Worm (Caenorhabditis elegans) whole organism, L4 larva: ENCODE data around the gene C27B7.9.

Source experiments
- F44E2.7 ChIP-seq: fragments of 200-800 bp; sonication (Bioruptor generic); IDR thresholded peaks from 2 replicates; pipeline ENCODE4 v2.1.2; 2022; ENCODE audit warnings: missing genetic modification characterization, missing compliant biosample characterization
- T20F7.1 ChIP-seq: fragments of 200-800 bp; sonication (Bioruptor generic); optimal IDR thresholded peaks from 2 replicates; lab custom pipeline; 2018; ENCODE audit warnings: mild to moderate bottlenecking, missing genetic modification characterization, missing compliant biosample characterization
- Y48G9A.11 ChIP-seq: fragments of 200-800 bp; sonication (Bioruptor generic); IDR thresholded peaks from 2 replicates; pipeline ENCODE4 v1.3.6; 2022; ENCODE audit warnings: missing genetic modification reagents, missing genetic modification characterization, missing compliant biosample characterization
- ZK546.5 ChIP-seq, 2 experiments: sonication (generic microtip); optimal IDR thresholded peaks; 2 replicates each; lab custom pipeline; 2017; ENCODE audit warnings: missing biosample characterization in 2 of 2, missing genetic modification characterization in 2 of 2
- aly-2 ChIP-seq: sonication (generic microtip); optimal IDR thresholded peaks from 2 replicates; lab custom pipeline; 2018; ENCODE audit warnings: missing biosample characterization, missing genetic modification characterization
- arid-1 ChIP-seq: fragments of 200-800 bp; sonication (Bioruptor generic); conservative IDR thresholded peaks from 2 replicates; pipeline ENCODE4 v1.3.6; 2022; ENCODE audit warnings: missing genetic modification reagents, missing genetic modification characterization, missing compliant biosample characterization
- ceh-32 ChIP-seq: sonication (generic microtip); optimal IDR thresholded peaks from 2 replicates; lab custom pipeline; 2016; ENCODE audit warnings: mild to moderate bottlenecking, missing genetic modification characterization, missing compliant biosample characterization; ENCODE audit not compliant: poor library complexity
- ceh-62 ChIP-seq: sonication (generic microtip); optimal IDR thresholded peaks from 2 replicates; lab custom pipeline; 2017; ENCODE audit warnings: missing biosample characterization, missing genetic modification characterization
- ctbp-1 ChIP-seq: fragments of 200-800 bp; sonication (Bioruptor generic); IDR thresholded peaks from 2 replicates; pipeline ENCODE4 v1.3.6; 2022; ENCODE audit warnings: missing genetic modification reagents, missing genetic modification characterization, missing compliant biosample characterization
- daf-12 ChIP-seq: fragments of 150-350 bp; optimal IDR thresholded peaks from 2 replicates; lab custom pipeline; 2014; ENCODE audit warnings: missing biosample characterization, missing genetic modification reagents, missing genetic modification characterization
- daf-16 ChIP-seq, 3 experiments: sonication (generic microtip); optimal IDR thresholded peaks; 2 replicates each; lab custom pipeline; 2016 to 2017; ENCODE audit warnings: missing genetic modification characterization in 3 of 3, missing genetic modification reagents in 3 of 3, mild to moderate bottlenecking in 2 of 3, missing compliant biosample characterization in 2 of 3, missing biosample characterization in 1 of 3, moderate library complexity in 1 of 3
- dmd-6 ChIP-seq: fragments of 200-800 bp; sonication (Bioruptor generic); IDR thresholded peaks from 2 replicates; pipeline ENCODE4 v1.3.6; 2022; ENCODE audit warnings: missing genetic modification reagents, missing genetic modification characterization, missing compliant biosample characterization
- dmd-9 ChIP-seq: fragments of 200-800 bp; sonication (Bioruptor generic); IDR thresholded peaks from 2 replicates; pipeline ENCODE4 v1.3.6; 2022; ENCODE audit warnings: missing genetic modification reagents, missing genetic modification characterization, missing compliant biosample characterization
- dpl-1 ChIP-seq: fragments of 150-350 bp; optimal IDR thresholded peaks from 2 replicates; lab custom pipeline; 2014; ENCODE audit warnings: missing biosample characterization, missing genetic modification reagents, missing genetic modification characterization
- duxl-1 ChIP-seq: sonication (generic microtip); optimal IDR thresholded peaks from 2 replicates; lab custom pipeline; 2016; ENCODE audit warnings: mild to moderate bottlenecking, missing genetic modification characterization, moderate library complexity, missing compliant biosample characterization; ENCODE audit not compliant: poor library complexity
- dve-1 ChIP-seq: sonication (generic microtip); optimal IDR thresholded peaks from 2 replicates; lab custom pipeline; 2017; ENCODE audit warnings: antibody characterized with exemption, mild to moderate bottlenecking, missing genetic modification characterization, missing compliant biosample characterization; ENCODE audit not compliant: insufficient read depth
- egl-43 ChIP-seq: fragments of 200-800 bp; sonication (Bioruptor generic); IDR thresholded peaks from 2 replicates; pipeline ENCODE4 v1.3.6; 2022; ENCODE audit warnings: missing genetic modification reagents, missing genetic modification characterization, missing compliant biosample characterization
- fos-1 ChIP-seq: fragments of 150-350 bp; optimal IDR thresholded peaks from 2 replicates; lab custom pipeline; 2014; ENCODE audit warnings: missing biosample characterization, missing genetic modification characterization
- gei-8 ChIP-seq: fragments of 200-800 bp; sonication (Bioruptor generic); optimal IDR thresholded peaks from 2 replicates; lab custom pipeline; 2018; ENCODE audit warnings: mild to moderate bottlenecking, missing genetic modification characterization, missing compliant biosample characterization
- hlh-30 ChIP-seq: sonication (generic microtip); optimal IDR thresholded peaks from 2 replicates; lab custom pipeline; 2017; ENCODE audit warnings: antibody characterized with exemption, mild to moderate bottlenecking, missing genetic modification characterization, missing compliant biosample characterization; ENCODE audit not compliant: insufficient read depth
- hmg-1.1 ChIP-seq: fragments of 200-800 bp; sonication (Bioruptor generic); IDR thresholded peaks from 2 replicates; pipeline ENCODE4 v1.3.6; 2022; ENCODE audit warnings: missing genetic modification reagents, missing genetic modification characterization, missing compliant biosample characterization
- lin-13 ChIP-seq: fragments of 150-350 bp; optimal IDR thresholded peaks from 2 replicates; lab custom pipeline; 2014; ENCODE audit warnings: missing biosample characterization, missing genetic modification reagents, missing genetic modification characterization
- lsy-2 ChIP-seq, 2 experiments: fragments of 150-350 bp in 1 of 2; sonication (generic microtip) in 1 of 2; optimal IDR thresholded peaks; 2 replicates each; lab custom pipeline; 2014 to 2017; ENCODE audit warnings: missing biosample characterization in 2 of 2, missing genetic modification characterization in 2 of 2
- mdl-1 ChIP-seq, 2 experiments: fragments of 150-350 bp in 1 of 2; sonication (generic microtip) in 1 of 2; optimal IDR thresholded peaks; 2 replicates each; lab custom pipeline; 2014 to 2017; ENCODE audit warnings: missing biosample characterization in 2 of 2, missing genetic modification characterization in 2 of 2
- mep-1 ChIP-seq: fragments of 150-350 bp; sonication (generic microtip); optimal IDR thresholded peaks from 3 replicates; lab custom pipeline; 2014; ENCODE audit warnings: missing biosample characterization, missing genetic modification characterization
- mes-2 ChIP-seq: sonication (generic microtip); optimal IDR thresholded peaks from 2 replicates; lab custom pipeline; 2016; ENCODE audit warnings: missing genotype, mild to moderate bottlenecking, missing genetic modification characterization, missing compliant biosample characterization; ENCODE audit not compliant: poor library complexity, severe bottlenecking
- mxl-3 ChIP-seq: fragments of 200-800 bp; sonication (Bioruptor generic); optimal IDR thresholded peaks from 2 replicates; lab custom pipeline; 2018; ENCODE audit warnings: mild to moderate bottlenecking, missing genetic modification characterization, missing compliant biosample characterization
- nhr-10 ChIP-seq: fragments of 150-350 bp; optimal IDR thresholded peaks from 2 replicates; lab custom pipeline; 2014; ENCODE audit warnings: missing biosample characterization, missing genetic modification characterization
- nhr-111 ChIP-seq: fragments of 200-800 bp; sonication (Bioruptor generic); optimal IDR thresholded peaks from 2 replicates; lab custom pipeline; 2018; ENCODE audit warnings: mild to moderate bottlenecking, missing genetic modification characterization, missing compliant biosample characterization
- nhr-25 ChIP-seq: sonication (generic microtip); optimal IDR thresholded peaks from 2 replicates; lab custom pipeline; 2017; ENCODE audit warnings: missing genetic modification characterization, mild to moderate bottlenecking, missing compliant biosample characterization, antibody characterized with exemption, moderate library complexity, borderline replicate concordance; ENCODE audit not compliant: insufficient read depth
- nhr-28 ChIP-seq: fragments of 150-350 bp; optimal IDR thresholded peaks from 2 replicates; lab custom pipeline; 2014; ENCODE audit warnings: missing biosample characterization, missing genetic modification characterization
- nhr-48 ChIP-seq: sonication (generic microtip); optimal IDR thresholded peaks from 2 replicates; lab custom pipeline; 2016; ENCODE audit warnings: mild to moderate bottlenecking, missing genetic modification characterization, missing compliant biosample characterization
- php-3 ChIP-seq: fragments of 200-800 bp; sonication (Bioruptor generic); IDR thresholded peaks from 2 replicates; pipeline ENCODE4 v1.3.6; 2022; ENCODE audit warnings: missing genetic modification reagents, missing genetic modification characterization, missing compliant biosample characterization
- pqm-1 ChIP-seq: sonication (generic microtip); optimal IDR thresholded peaks from 2 replicates; lab custom pipeline; 2017; ENCODE audit warnings: missing biosample characterization, missing genetic modification characterization
- spr-1 ChIP-seq: sonication (generic microtip); optimal IDR thresholded peaks from 2 replicates; lab custom pipeline; 2016; ENCODE audit warnings: mild to moderate bottlenecking, missing genetic modification characterization, missing compliant biosample characterization
- tag-97 ChIP-seq: fragments of 200-800 bp; sonication (Bioruptor generic); IDR thresholded peaks from 2 replicates; pipeline ENCODE4 v1.3.6; 2022; ENCODE audit warnings: missing genetic modification characterization, missing compliant biosample characterization
- tra-1 ChIP-seq: fragments of 200-800 bp; sonication (Bioruptor generic); IDR thresholded peaks from 2 replicates; pipeline ENCODE4 v1.3.6; 2022; ENCODE audit warnings: missing genetic modification reagents, missing genetic modification characterization, missing compliant biosample characterization
- unc-62 ChIP-seq, 3 experiments: fragments of 150-350 bp in 1 of 3; sonication (generic microtip); optimal IDR thresholded peaks in 2 of 3; peaks in 1 of 3; 1 replicate in 1 of 3; 2 replicates in 2 of 3; lab custom pipeline; 2014 to 2017; ENCODE audit warnings: missing biosample characterization in 3 of 3, missing genetic modification characterization in 3 of 3, missing genetic modification reagents in 3 of 3, missing genotype in 1 of 3
- vab-7 ChIP-seq: fragments of 200-800 bp; sonication (Bioruptor generic); IDR thresholded peaks from 2 replicates; pipeline ENCODE4 v1.3.6; 2022; ENCODE audit warnings: missing genetic modification reagents, missing genetic modification characterization, missing compliant biosample characterization
- zag-1 ChIP-seq: fragments of 150-350 bp; optimal IDR thresholded peaks from 2 replicates; lab custom pipeline; 2014; ENCODE audit warnings: missing biosample characterization, missing genetic modification characterization

Gene C27B7.9

ce11 chrIV:8873847-8874246 lies 42.1 kb downstream of the C27B7.9 start, which contains the start of gene hdl-2:
Gene hdl-2 (plus strand): TSS chrIV:8874147.
- TF ChIP-seq daf-16 (GFP tag; optimal IDR thresholded peaks at IDR 0.05; lab: Kevin White, UChicago) = no peak
- no peak for TF ChIP-seq daf-16 (tag; optimal IDR thresholded peaks at IDR 0.05; lab: Kevin White, UChicago)
- TF ChIP-seq hmg-1.1 (GFP tag; lab: Robert Waterston, UW) = no peak
- TF ChIP-seq duxl-1 (tag; lab: Kevin White, UChicago) = no peak
- TF ChIP-seq ZK546.5 (tag; optimal IDR thresholded peaks at IDR 0.05; lab: Kevin White, UChicago) = no peak
- TF ChIP-seq lsy-2 (tag; optimal IDR thresholded peaks at IDR 0.05; lab: Kevin White, UChicago) = no peak
- no peak for TF ChIP-seq nhr-28 (tag; lab: Kevin White, UChicago)
- no peak for TF ChIP-seq hlh-30 (tag; lab: Kevin White, UChicago)
- TF ChIP-seq unc-62 (GFP tag; optimal IDR thresholded peaks at IDR 0.05 in 1 of 2; lab: Kevin White, UChicago) = peak in 1 of 2 experiments; percentile 23
- TF ChIP-seq unc-62 (tag; optimal IDR thresholded peaks at IDR 0.05; lab: Kevin White, UChicago) = no peak

ce11 chrIV:8872958-8873357 lies 43.0 kb downstream of the C27B7.9 start, which contains the start of gene C09G9.3:
Gene C09G9.3 (minus strand): TSS chrIV:8873058.
- TF ChIP-seq nhr-48 (no peak), T20F7.1 (GFP tag; lab: Kevin White, UChicago) (no peak), php-3 (no peak), dmd-6 (GFP tag; lab: Robert Waterston, UW) (no peak), egl-43 (no peak), mdl-1 (tag; optimal IDR thresholded peaks at IDR 0.05; lab: Kevin White, UChicago) (no peak), ZK546.5 (tag; optimal IDR thresholded peaks at IDR 0.05; lab: Kevin White, UChicago) (no peak), dve-1 (tag; lab: Kevin White, UChicago) (no peak), F44E2.7 (GFP tag; lab: Robert Waterston, UW) (no peak), ceh-32 (tag; lab: Kevin White, UChicago) (no peak)

DNA sequence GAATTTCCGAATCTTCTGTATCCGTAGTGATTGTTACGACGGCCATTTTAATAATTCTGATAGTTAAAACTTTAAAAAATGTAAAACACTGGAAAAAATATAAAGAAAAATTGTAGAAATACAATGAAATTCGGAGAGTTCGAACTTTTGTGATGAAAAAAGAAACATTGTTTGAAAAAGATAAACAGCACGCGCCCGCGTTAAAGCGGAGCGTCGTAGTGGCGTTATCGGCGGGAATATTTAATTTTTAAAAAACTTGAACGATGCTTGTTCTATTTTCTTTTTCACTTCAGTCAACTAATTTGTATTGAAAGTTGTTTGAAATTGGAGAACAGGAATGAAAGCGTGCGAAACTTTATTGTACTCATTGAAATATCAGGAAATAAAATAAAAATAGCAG lies 46.3 kb downstream of the C27B7.9 start, which contains the start of gene npp-23:
npp-23 (minus strand) TSS at position 56 of the 400 bp plus-strand sequence.
- TF ChIP-seq vab-7 = no peak
- TF ChIP-seq fos-1 (tag; lab: Kevin White, UChicago) = no peak
- no peak for TF ChIP-seq daf-12 (tag; lab: Kevin White, UChicago)
- TF ChIP-seq hlh-30 (tag; lab: Kevin White, UChicago) = peak; percentile 46
- TF ChIP-seq mdl-1 (tag; optimal IDR thresholded peaks at IDR 0.05; lab: Kevin White, UChicago) = peak in 1 of 2 experiments; percentile 4
- no peak for TF ChIP-seq ceh-32 (tag; lab: Kevin White, UChicago)
- no peak for TF ChIP-seq nhr-25
- TF ChIP-seq nhr-111 (GFP tag; lab: Kevin White, UChicago) = no peak
- TF ChIP-seq dmd-9 = no peak
- TF ChIP-seq Y48G9A.11 (GFP tag; lab: Robert Waterston, UW) = peak; percentile 89
- no peak for TF ChIP-seq aly-2 (tag; lab: Kevin White, UChicago)
- no peak for TF ChIP-seq mep-1 (tag; lab: Kevin White, UChicago)
- TF ChIP-seq zag-1 (tag; lab: Kevin White, UChicago) = no peak
- no peak for TF ChIP-seq ctbp-1 (GFP tag; lab: Robert Waterston, UW)
- TF ChIP-seq nhr-10 (tag; lab: Kevin White, UChicago) = no peak
- TF ChIP-seq mes-2 (tag; lab: Kevin White, UChicago) = peak; percentile 62
- no peak for TF ChIP-seq pqm-1
- no peak for TF ChIP-seq spr-1 (tag; lab: Kevin White, UChicago)
- TF ChIP-seq tag-97 (GFP tag; lab: Robert Waterston, UW) = no peak
- no peak for TF ChIP-seq gei-8 (GFP tag; lab: Kevin White, UChicago)
- no peak for TF ChIP-seq mxl-3
- TF ChIP-seq tra-1 (GFP tag; lab: Robert Waterston, UW) = no peak
- no peak for TF ChIP-seq lin-13 (GFP tag; lab: Kevin White, UChicago)
- TF ChIP-seq lsy-2 (tag; optimal IDR thresholded peaks at IDR 0.05; lab: Kevin White, UChicago) = no peak
- no peak for TF ChIP-seq arid-1 (GFP tag; lab: Robert Waterston, UW)
- TF ChIP-seq T20F7.1 (GFP tag; lab: Kevin White, UChicago) = peak; percentile 96
- no peak for TF ChIP-seq ceh-62 (tag; lab: Kevin White, UChicago)
- TF ChIP-seq dpl-1 (GFP tag; lab: Kevin White, UChicago) = peak; percentile 95
